Worm (Caenorhabditis elegans) whole organism, L1 larva: Measurements from ENCODE around the gene lgc-24.

Source experiments
- ceh-82 ChIP-seq, 3 experiments: fragments of 150-350 bp in 1 of 3; sonication (generic microtip) in 2 of 3; optimal IDR thresholded peaks; 2 replicates each; lab custom pipeline; 2014 to 2017; ENCODE audit warnings: missing biosample characterization in 3 of 3, missing genetic modification characterization in 3 of 3
- egl-13 ChIP-seq: sonication (generic microtip); optimal IDR thresholded peaks from 2 replicates; lab custom pipeline; 2016; ENCODE audit warnings: missing genotype, missing genetic modification reagents, missing genetic modification characterization, missing compliant biosample characterization
- hpl-2 ChIP-seq: fragments of 150-350 bp; optimal IDR thresholded peaks from 2 replicates; lab custom pipeline; 2014; ENCODE audit warnings: missing biosample characterization, missing genetic modification reagents, missing genetic modification characterization
- jun-1 ChIP-seq: fragments of 150-350 bp; optimal IDR thresholded peaks from 2 replicates; lab custom pipeline; 2014; ENCODE audit warnings: missing biosample characterization, missing genetic modification reagents, missing genetic modification characterization
- lin-14 ChIP-seq: fragments of 200-800 bp; sonication (Bioruptor generic); optimal IDR thresholded peaks from 2 replicates; lab custom pipeline; 2018; ENCODE audit warnings: mild to moderate bottlenecking, missing genetic modification characterization, moderate library complexity, missing compliant biosample characterization
- nhr-12 ChIP-seq: sonication (generic microtip); optimal IDR thresholded peaks from 2 replicates; lab custom pipeline; 2017; ENCODE audit warnings: missing biosample characterization, missing genetic modification characterization
- nhr-237 ChIP-seq: fragments of 150-350 bp; optimal IDR thresholded peaks from 2 replicates; lab custom pipeline; 2014; ENCODE audit warnings: missing biosample characterization, missing genetic modification characterization
- nhr-28 ChIP-seq: fragments of 150-350 bp; optimal IDR thresholded peaks from 2 replicates; lab custom pipeline; 2014; ENCODE audit warnings: missing biosample characterization, missing genetic modification characterization
- nhr-76 ChIP-seq: sonication (generic microtip); optimal IDR thresholded peaks from 2 replicates; lab custom pipeline; 2017; ENCODE audit warnings: missing biosample characterization, missing genetic modification characterization
- pqm-1 ChIP-seq: sonication (generic microtip); optimal IDR thresholded peaks from 3 replicates; lab custom pipeline; 2017; ENCODE audit warnings: missing biosample characterization, missing genetic modification characterization
- snpc-4 ChIP-seq: fragments of 150-350 bp; optimal IDR thresholded peaks from 2 replicates; lab custom pipeline; 2014; ENCODE audit warnings: missing biosample characterization, missing genetic modification characterization
- sup-37 ChIP-seq: fragments of 200-800 bp; sonication (Bioruptor generic); optimal IDR thresholded peaks from 2 replicates; lab custom pipeline; 2018; ENCODE audit warnings: mild to moderate bottlenecking, missing genetic modification characterization, missing compliant biosample characterization
- unc-86 ChIP-seq: sonication (generic microtip); optimal IDR thresholded peaks from 2 replicates; lab custom pipeline; 2016; ENCODE audit warnings: missing genetic modification characterization, missing compliant biosample characterization

DNA sequence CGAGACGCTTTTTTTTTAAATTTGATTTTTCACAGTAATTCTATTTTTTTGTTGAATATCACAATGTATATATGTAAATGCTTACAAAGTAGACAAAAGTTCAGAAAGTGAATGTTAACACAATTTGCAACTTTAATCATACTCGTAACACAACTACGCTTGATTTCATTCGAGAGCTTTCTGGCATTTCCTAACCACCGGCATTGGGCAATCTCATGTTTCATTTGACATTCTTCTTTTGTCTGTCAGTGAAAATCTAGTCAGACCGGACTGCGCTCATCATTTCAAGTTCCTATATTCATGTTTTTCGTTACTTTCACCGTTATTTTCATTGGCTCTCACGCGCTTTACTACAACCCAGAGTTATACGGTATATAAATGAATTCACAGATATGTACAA is 42.9 kb downstream of the lgc-24 start, which contains the start of gene lgc-14:
- TF ChIP-seq ceh-82 (tag; optimal IDR thresholded peaks at IDR 0.05; lab: Kevin White, UChicago) (no peak), hpl-2 (no peak), lin-14 (GFP tag; lab: Kevin White, UChicago) (no peak), jun-1 (no peak), pqm-1 (no peak), nhr-12 (no peak), nhr-76 (tag; lab: Kevin White, UChicago) (no peak), egl-13 (tag; lab: Kevin White, UChicago) (no peak), nhr-28 (tag; lab: Kevin White, UChicago) (no peak), unc-86 (tag; lab: Kevin White, UChicago) (no peak), nhr-237 (tag; lab: Kevin White, UChicago) (no peak), snpc-4 (tag; lab: Kevin White, UChicago) (no peak), sup-37 (GFP tag; lab: Kevin White, UChicago) (no peak)
